Worm (Caenorhabditis elegans) whole organism, mixed stage, embryonic: ENCODE measurements around the gene str-206.

Experiments
- ces-1 ChIP-seq: fragments of 150-350 bp; optimal IDR thresholded peaks from 2 replicates; lab custom pipeline; 2014; ENCODE audit warnings: missing biosample characterization, missing genetic modification reagents, missing genetic modification characterization
- cnd-1 ChIP-seq: fragments of 200-800 bp; sonication (Bioruptor generic); optimal IDR thresholded peaks from 2 replicates; lab custom pipeline; 2018; ENCODE audit warnings: mild to moderate bottlenecking, missing genetic modification characterization, missing compliant biosample characterization
- elt-1 ChIP-seq: sonication (generic microtip); optimal IDR thresholded peaks from 2 replicates; lab custom pipeline; 2017; ENCODE audit warnings: missing genetic modification characterization, mild to moderate bottlenecking, missing compliant biosample characterization, antibody characterized with exemption, moderate library complexity, borderline replicate concordance; ENCODE audit not compliant: insufficient read depth
- lsy-2 ChIP-seq: fragments of 150-350 bp; optimal IDR thresholded peaks from 2 replicates; lab custom pipeline; 2014; ENCODE audit warnings: missing biosample characterization, missing genetic modification characterization
- mab-5 ChIP-seq: fragments of 150-350 bp; optimal IDR thresholded peaks from 2 replicates; lab custom pipeline; 2014; ENCODE audit warnings: missing biosample characterization, missing genetic modification characterization
- nhr-28 ChIP-seq: fragments of 150-350 bp; optimal IDR thresholded peaks from 2 replicates; lab custom pipeline; 2014; ENCODE audit warnings: missing biosample characterization, missing genetic modification characterization
- tbx-8 ChIP-seq: fragments of 200-800 bp; sonication (Bioruptor generic); optimal IDR thresholded peaks from 2 replicates; lab custom pipeline; 2018; ENCODE audit warnings: mild to moderate bottlenecking, missing genetic modification characterization, moderate library complexity, missing compliant biosample characterization
- unc-39 ChIP-seq: fragments of 150-350 bp; optimal IDR thresholded peaks from 2 replicates; lab custom pipeline; 2014; ENCODE audit warnings: missing biosample characterization, missing genetic modification characterization

DNA sequence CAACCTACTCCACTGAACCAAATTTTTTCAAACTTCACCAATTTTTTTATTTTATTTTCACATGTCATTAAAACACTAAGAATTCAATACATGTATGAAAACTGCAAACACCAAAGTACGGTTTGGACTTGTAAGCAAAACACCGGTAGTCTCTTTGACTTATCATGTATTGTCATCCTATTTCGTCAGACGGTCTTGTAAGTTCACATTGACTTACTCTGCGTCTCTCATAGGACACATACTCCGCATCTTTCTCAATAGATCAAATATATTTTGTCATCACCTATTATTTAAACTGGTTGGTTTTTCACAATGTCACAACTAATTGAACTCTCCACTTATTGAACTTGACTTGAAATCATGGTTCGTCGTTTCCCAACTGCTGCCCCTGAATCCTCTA lies 11.4 kb upstream of the str-206 start, which contains the start of gene W06H8.2:
- no peak for TF ChIP-seq lsy-2
- TF ChIP-seq cnd-1: no peak
- TF ChIP-seq unc-39 (tag; lab: Kevin White, UChicago): no peak
- TF ChIP-seq elt-1: no peak
- no peak for TF ChIP-seq mab-5 (tag; lab: Kevin White, UChicago)
- TF ChIP-seq nhr-28: no peak
- no peak for TF ChIP-seq tbx-8 (GFP tag; lab: Kevin White, UChicago)
- no peak for TF ChIP-seq ces-1 (GFP tag; lab: Kevin White, UChicago)
